Worm (Caenorhabditis elegans): Measurements from ENCODE around the gene D1086.6.

D1086.6 gene

ce11 chrV:14055097-14055496, 24.5 kb upstream of the D1086.6 start (continued):
- TF ChIP-seq ceh-82 (tag; optimal IDR thresholded peaks at IDR 0.05), result peak; percentile 67
- peak; percentile 90 for TF ChIP-seq nhr-25 (tag; optimal IDR thresholded peaks at IDR 0.05)
- TF ChIP-seq snpc-4 (tag; optimal IDR thresholded peaks at IDR 0.05), result peak; percentile 68
- peak; percentile 94 for TF ChIP-seq lin-11 (tag; optimal IDR thresholded peaks at IDR 0.05)

ce11 chrV:14057540-14057939, 22.1 kb upstream of the D1086.6 start, which contains the start of gene F58D12.3:
Gene F58D12.3 (plus strand): TSS chrV:14057840.
- no peak for TF ChIP-seq ama-1 (optimal IDR thresholded peaks at IDR 0.05)
- no peak for TF ChIP-seq ceh-16 (tag; optimal IDR thresholded peaks at IDR 0.05)
- TF ChIP-seq F13H6.1 (tag; optimal IDR thresholded peaks at IDR 0.05), result no peak
- no peak for TF ChIP-seq nhr-11 (tag; optimal IDR thresholded peaks at IDR 0.05)
- TF ChIP-seq lsy-2 (tag; optimal IDR thresholded peaks at IDR 0.05), result no peak
- no peak for TF ChIP-seq nhr-6 (tag; optimal IDR thresholded peaks at IDR 0.05)
- no peak for TF ChIP-seq zag-1 (tag; optimal IDR thresholded peaks at IDR 0.05)
- no peak for TF ChIP-seq snpc-4 (tag; optimal IDR thresholded peaks at IDR 0.05)
- no peak for TF ChIP-seq egl-27 (tag; optimal IDR thresholded peaks at IDR 0.05)
- TF ChIP-seq blmp-1 (tag; optimal IDR thresholded peaks at IDR 0.05; ENCODE audit: insufficient read depth), result no peak
- TF ChIP-seq mdl-1 (tag; optimal IDR thresholded peaks at IDR 0.05), result no peak
- no peak for TF ChIP-seq nhr-21 (tag; optimal IDR thresholded peaks at IDR 0.05)
- no peak for TF ChIP-seq Y55F3AM.14 (GFP tag; optimal IDR thresholded peaks at IDR 0.05)
- TF ChIP-seq nhr-25 (tag; optimal IDR thresholded peaks at IDR 0.05), result no peak
- TF ChIP-seq dmd-4 (tag; optimal IDR thresholded peaks at IDR 0.05), result no peak
- no peak for TF ChIP-seq skn-1 (tag; optimal IDR thresholded peaks at IDR 0.05)
- no peak for TF ChIP-seq elt-1 (tag; optimal IDR thresholded peaks at IDR 0.05)
- no peak for TF ChIP-seq unc-55 (GFP tag; optimal IDR thresholded peaks at IDR 0.05)

ce11 chrV:14063980-14064379, 15.6 kb upstream of the D1086.6 start:
- no peak for TF ChIP-seq unc-39 (tag; optimal IDR thresholded peaks at IDR 0.05)
- no peak for TF ChIP-seq C34F6.9 (tag; optimal IDR thresholded peaks at IDR 0.05)
- no peak for TF ChIP-seq ceh-16 (tag; optimal IDR thresholded peaks at IDR 0.05)
- no peak for TF ChIP-seq ztf-1 (GFP tag; conservative IDR thresholded peaks at IDR 0.05)
- TF ChIP-seq Y55F3AM.14 (GFP tag; optimal IDR thresholded peaks at IDR 0.05), result no peak
- no peak for TF ChIP-seq gmeb-1 (tag; optimal IDR thresholded peaks at IDR 0.05)
- TF ChIP-seq sem-4 (tag; optimal IDR thresholded peaks at IDR 0.05), result no peak
- TF ChIP-seq lin-39 (tag; optimal IDR thresholded peaks at IDR 0.05), result no peak
- TF ChIP-seq sma-9 (GFP tag; optimal IDR thresholded peaks at IDR 0.05), result no peak
- TF ChIP-seq sma-9 (tag; optimal IDR thresholded peaks at IDR 0.05), result no peak
- TF ChIP-seq nhr-129 (tag; optimal IDR thresholded peaks at IDR 0.05), result no peak
- no peak for TF ChIP-seq nhr-25 (tag; optimal IDR thresholded peaks at IDR 0.05)
- no peak for TF ChIP-seq lin-13 (GFP tag; optimal IDR thresholded peaks at IDR 0.05)
- no peak for TF ChIP-seq elt-3 (tag; optimal IDR thresholded peaks at IDR 0.05)
- TF ChIP-seq alr-1 (tag; optimal IDR thresholded peaks at IDR 0.05), result no peak
- TF ChIP-seq fos-1 (tag; optimal IDR thresholded peaks at IDR 0.05), result no peak
- TF ChIP-seq crh-2 (tag; optimal IDR thresholded peaks at IDR 0.05), result no peak
- no peak for TF ChIP-seq F13H6.1 (tag; optimal IDR thresholded peaks at IDR 0.05)
- no peak for TF ChIP-seq ceh-82 (tag; optimal IDR thresholded peaks at IDR 0.05)
- no peak for TF ChIP-seq mbf-1 (tag; optimal IDR thresholded peaks at IDR 0.05)

ce11 chrV:14064422-14064821, 15.2 kb upstream of the D1086.6 start, which contains the start of gene D1086.21:
Gene D1086.21 (plus strand): TSS chrV:14064722.
- TF ChIP-seq mab-5 (tag; optimal IDR thresholded peaks at IDR 0.05) (no peak), ceh-82 (tag; optimal IDR thresholded peaks at IDR 0.05) (no peak), elt-1 (tag; optimal IDR thresholded peaks at IDR 0.05) (no peak), mdl-1 (tag; optimal IDR thresholded peaks at IDR 0.05) (no peak), ama-1 (optimal IDR thresholded peaks at IDR 0.05) (no peak), nhr-77 (tag; optimal IDR thresholded peaks at IDR 0.05) (no peak), skn-1 (tag; optimal IDR thresholded peaks at IDR 0.05) (no peak)

- TF ChIP-seq ceh-16 (tag; optimal IDR thresholded peaks at IDR 0.05), result no peak
- no peak for TF ChIP-seq nhr-21 (tag; optimal IDR thresholded peaks at IDR 0.05)
- no peak for TF ChIP-seq ztf-11 (tag; optimal IDR thresholded peaks at IDR 0.05)
- TF ChIP-seq zag-1 (tag; optimal IDR thresholded peaks at IDR 0.05), result no peak
- TF ChIP-seq blmp-1 (tag; optimal IDR thresholded peaks at IDR 0.05; ENCODE audit: insufficient read depth), result no peak
- no peak for TF ChIP-seq sem-4 (tag; optimal IDR thresholded peaks at IDR 0.05)
- TF ChIP-seq nhr-129 (tag; optimal IDR thresholded peaks at IDR 0.05), result no peak
- TF ChIP-seq snpc-4 (tag; optimal IDR thresholded peaks at IDR 0.05), result no peak
- TF ChIP-seq aly-2 (tag; optimal IDR thresholded peaks at IDR 0.05), result no peak
- TF ChIP-seq mab-5 (tag; optimal IDR thresholded peaks at IDR 0.05), result no peak
- no peak for TF ChIP-seq nhr-11 (tag; optimal IDR thresholded peaks at IDR 0.05)
- no peak for TF ChIP-seq ztf-4 (tag; optimal IDR thresholded peaks at IDR 0.05)
- no peak for TF ChIP-seq egl-27 (tag; optimal IDR thresholded peaks at IDR 0.05)
- no peak for TF ChIP-seq nhr-237 (tag; optimal IDR thresholded peaks at IDR 0.05)
- no peak for TF ChIP-seq nhr-77 (tag; optimal IDR thresholded peaks at IDR 0.05)
- TF ChIP-seq nhr-23 (tag; optimal IDR thresholded peaks at IDR 0.05), result no peak
- no peak for TF ChIP-seq lin-13 (GFP tag; optimal IDR thresholded peaks at IDR 0.05)
- TF ChIP-seq lin-11 (tag; optimal IDR thresholded peaks at IDR 0.05), result no peak
- TF ChIP-seq unc-62 (GFP tag; optimal IDR thresholded peaks at IDR 0.05), result no peak
- TF ChIP-seq Y55F3AM.14 (GFP tag; optimal IDR thresholded peaks at IDR 0.05), result no peak
These were observed 11.7 kb upstream of the D1086.6 start, which contains the start of gene D1086.17 for ce11 chrV:14067816-14068296. Gene D1086.17 (plus strand): TSS chrV:14067866.

Measured in whole organism, L2 larva.